Fruit fly (Drosophila melanogaster): ENCODE data around the gene Rsf1.

The Rsf1 gene

dm6 chr2L:10269854-10270253 lies 6.5 kb upstream of the Rsf1 start, which contains the start of gene Mulk (continued):
- TF ChIP-seq Adf1 (GFP tag; IDR thresholded peaks at IDR 0.05), result no peak
- no peak for TF ChIP-seq dimm (GFP tag; IDR thresholded peaks at IDR 0.05)
- no peak for TF ChIP-seq CkIIα-i1 (GFP tag; IDR thresholded peaks at IDR 0.05)
- no peak for TF ChIP-seq CG8765 (GFP tag; IDR thresholded peaks at IDR 0.05)
- TF ChIP-seq CTCF (GFP tag; optimal IDR thresholded peaks at IDR 0.05), result no peak
- no peak for TF ChIP-seq mld (GFP tag; IDR thresholded peaks at IDR 0.05; ENCODE audit: partially characterized antibody)
- TF ChIP-seq CG34224 (GFP tag; IDR thresholded peaks at IDR 0.05; ENCODE audit: partially characterized antibody), result no peak
- TF ChIP-seq ap (GFP tag; IDR thresholded peaks at IDR 0.05), result no peak
- peak; percentile 10 for TF ChIP-seq HmgZ (tag; optimal IDR thresholded peaks at IDR 0.05)
- no peak for TF ChIP-seq CG5953 (GFP tag; IDR thresholded peaks at IDR 0.05)
- no peak for TF ChIP-seq bowl (GFP tag; IDR thresholded peaks at IDR 0.05)
- TF ChIP-seq CG30020 (tag; optimal IDR thresholded peaks at IDR 0.05), result peak; percentile 90
- TF ChIP-seq toy (GFP tag; IDR thresholded peaks at IDR 0.05), result no peak
- TF ChIP-seq CG34422 (GFP tag; IDR thresholded peaks at IDR 0.05), result 0 out of 3 replicates have a peak, but pooled peaks have one; percentile 11
- no peak for TF ChIP-seq CG16813 (GFP tag; IDR thresholded peaks at IDR 0.05; ENCODE audit: partially characterized antibody)
- no peak for TF ChIP-seq CG15514 (GFP tag; optimal IDR thresholded peaks at IDR 0.05)
- TF ChIP-seq ranshi (GFP tag; IDR thresholded peaks at IDR 0.05), result no peak
- TF ChIP-seq Ravus (GFP tag; IDR thresholded peaks at IDR 0.05), result no peak
- TF ChIP-seq Ssrp (tag; optimal IDR thresholded peaks at IDR 0.05), result no peak
- no peak for TF ChIP-seq bab2 (GFP tag; optimal IDR thresholded peaks at IDR 0.05)
- TF ChIP-seq CG2889 (GFP tag; IDR thresholded peaks at IDR 0.05), result no peak
- TF ChIP-seq CG7839 (tag; optimal IDR thresholded peaks at IDR 0.05), result no peak
- no peak for TF ChIP-seq CG4328 (GFP tag; optimal IDR thresholded peaks at IDR 0.05)
- TF ChIP-seq Lpt (GFP tag; optimal IDR thresholded peaks at IDR 0.05), result no peak
- no peak for TF ChIP-seq ato (GFP tag; IDR thresholded peaks at IDR 0.05; ENCODE audit: partially characterized antibody)
- TF ChIP-seq Max (GFP tag; optimal IDR thresholded peaks at IDR 0.05), result no peak
- TF ChIP-seq CG3163 (GFP tag; optimal IDR thresholded peaks at IDR 0.05), result no peak
- no peak for TF ChIP-seq Nf-YA (GFP tag; IDR thresholded peaks at IDR 0.05)
- TF ChIP-seq inv (GFP tag; IDR thresholded peaks at IDR 0.05; ENCODE audit: partially characterized antibody), result no peak
- TF ChIP-seq HLH4C (GFP tag; IDR thresholded peaks at IDR 0.05; ENCODE audit: partially characterized antibody), result no peak
- no peak for TF ChIP-seq B-H1 (GFP tag; IDR thresholded peaks at IDR 0.05)
- no peak for TF ChIP-seq Hr51 (GFP tag; optimal IDR thresholded peaks at IDR 0.05)

DNA sequence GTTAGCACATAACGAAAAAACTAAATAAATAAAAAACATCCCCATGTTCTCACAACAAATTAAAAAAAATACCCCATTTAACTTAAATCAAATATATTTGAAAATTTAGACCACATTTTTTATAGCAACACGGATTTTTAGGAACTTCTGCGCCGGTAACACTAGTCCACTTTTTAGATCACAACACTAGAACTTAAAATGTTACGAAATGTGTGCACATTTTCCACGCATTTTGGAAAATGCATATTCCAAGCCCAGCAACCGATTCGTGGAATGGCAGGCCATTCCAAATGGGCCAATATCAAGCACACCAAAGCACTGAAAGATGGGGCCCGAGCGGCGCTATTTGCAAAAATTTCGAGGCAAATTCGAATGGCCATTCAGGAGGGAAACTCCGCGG lies 5.3 kb upstream of the Rsf1 start, which contains the start of gene CG4957:
CG4957 (plus strand) TSS at position 185 of the 400 bp plus-strand sequence.
- peak; percentile 30 for TF ChIP-seq stwl (tag; optimal IDR thresholded peaks at IDR 0.05)
- no peak for TF ChIP-seq YL-1 (GFP tag; optimal IDR thresholded peaks at IDR 0.05)
- TF ChIP-seq gfzf (GFP tag; optimal IDR thresholded peaks at IDR 0.05), result peak; percentile 70
- TF ChIP-seq Mrtf (GFP tag; IDR thresholded peaks at IDR 0.05), result no peak
- TF ChIP-seq Pdp1 (GFP tag; optimal IDR thresholded peaks at IDR 0.05), result peak in 1 of 2 experiments; percentile 78
- no peak for TF ChIP-seq Mad (GFP tag; optimal IDR thresholded peaks at IDR 0.05)
- TF ChIP-seq chinmo (GFP tag; IDR thresholded peaks at IDR 0.05; ENCODE audit: partially characterized antibody), result 0 out of 4 replicates have a peak, but pooled peaks have one; percentile 25
- peak; percentile 30 for TF ChIP-seq CG9797 (GFP tag; optimal IDR thresholded peaks at IDR 0.05)
- peak; percentile 14 for TF ChIP-seq Ets97D (GFP tag; optimal IDR thresholded peaks at IDR 0.05)
- TF ChIP-seq sens (GFP tag), result peak; percentile 53
- 0 out of 3 replicates have a peak, but pooled peaks have one; percentile 14 for TF ChIP-seq CG34224 (GFP tag; IDR thresholded peaks at IDR 0.05; ENCODE audit: partially characterized antibody)
- TF ChIP-seq Dp (GFP tag; optimal IDR thresholded peaks at IDR 0.05), result peak; percentile 18
- TF ChIP-seq CG11456 (GFP tag; IDR thresholded peaks at IDR 0.05), result no peak
- TF ChIP-seq nerfin-1 (tag; optimal IDR thresholded peaks at IDR 0.05), result peak; percentile 9
- peak; percentile 33 for TF ChIP-seq pzg (GFP tag; optimal IDR thresholded peaks at IDR 0.05)
- peak; percentile 46 for TF ChIP-seq E2f2 (GFP tag; IDR thresholded peaks at IDR 0.05)
- TF ChIP-seq sd (tag; optimal IDR thresholded peaks at IDR 0.05), result peak; percentile 79
- no peak for TF ChIP-seq Sry-δ (GFP tag; optimal IDR thresholded peaks at IDR 0.05)
- no peak for TF ChIP-seq Ptx1 (GFP tag; IDR thresholded peaks at IDR 0.05)
- peak; percentile 52 for TF ChIP-seq MBD-R2 (GFP tag; IDR thresholded peaks at IDR 0.05)

Measured in whole organism, embryonic.